Worm (Caenorhabditis elegans): ENCODE measurements around the gene itsn-1.

DNA sequence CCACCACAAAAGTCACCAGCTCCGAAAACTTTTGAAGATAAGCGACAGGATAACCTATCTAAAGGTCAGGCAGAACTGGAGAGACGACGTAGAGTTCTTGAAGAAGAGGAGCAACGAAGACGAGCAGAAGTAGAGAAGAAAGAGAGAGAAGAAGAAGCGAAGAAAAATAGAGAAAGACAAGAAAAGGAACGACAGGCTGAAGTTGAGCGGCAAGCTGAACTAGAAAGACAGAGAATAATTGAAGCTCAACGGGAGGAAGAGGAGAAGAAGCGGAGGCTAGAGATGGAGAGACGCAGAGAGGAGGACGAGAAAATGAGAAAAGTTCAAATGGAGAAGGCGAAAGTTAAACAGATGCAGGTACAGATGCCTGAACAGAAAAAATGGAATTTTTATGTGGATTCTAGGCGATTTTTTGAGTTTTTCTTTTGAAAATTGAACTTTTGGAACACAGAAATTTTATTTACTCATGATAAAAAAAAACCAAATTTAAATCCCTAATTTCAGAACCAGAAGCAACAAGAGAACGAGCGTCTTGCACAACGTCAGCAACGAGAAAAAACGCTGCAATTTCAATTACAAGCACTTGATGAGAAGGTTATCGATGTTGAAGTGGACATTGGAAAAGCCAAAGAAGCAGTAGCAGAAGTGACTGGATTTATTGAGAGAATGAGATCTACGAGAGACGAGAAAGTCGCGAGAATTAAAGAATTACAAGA is 1.7 kb downstream of the itsn-1 start:
- TF ChIP-seq ztf-11 (tag; optimal IDR thresholded peaks at IDR 0.05) (no peak), ZK337.2 (GFP tag; IDR thresholded peaks at IDR 0.05) (no peak), pqm-1 (tag; optimal IDR thresholded peaks at IDR 0.05) (no peak), egl-27 (tag; optimal IDR thresholded peaks at IDR 0.05) (no peak), nhr-28 (tag; optimal IDR thresholded peaks at IDR 0.05) (no peak), ceh-62 (tag; optimal IDR thresholded peaks at IDR 0.05) (no peak), unc-62 (GFP tag; optimal IDR thresholded peaks at IDR 0.05 in 1 of 2) (peak in 1 of 2 experiments; percentile 94), unc-62 (tag; optimal IDR thresholded peaks at IDR 0.05) (no peak), ceh-44 (GFP tag; IDR thresholded peaks at IDR 0.05) (no peak), lin-13 (GFP tag; optimal IDR thresholded peaks at IDR 0.05) (no peak), ceh-82 (tag; optimal IDR thresholded peaks at IDR 0.05) (no peak), nhr-10 (tag; optimal IDR thresholded peaks at IDR 0.05) (no peak), set-16 (GFP tag; IDR thresholded peaks at IDR 0.05) (no peak), dpl-1 (GFP tag; optimal IDR thresholded peaks at IDR 0.05) (no peak), ceh-32 (tag; optimal IDR thresholded peaks at IDR 0.05; ENCODE audit: poor library complexity) (no peak)

Data from whole organism, L4 larva.